Worm (Caenorhabditis elegans) whole organism, young adult: Measurements from ENCODE around the gene znf-593.

Experiments
- B0035.1 ChIP-seq: sonication (generic microtip); optimal IDR thresholded peaks from 2 replicates; lab custom pipeline; 2016; ENCODE audit warnings: missing genetic modification characterization, mild to moderate bottlenecking, missing compliant biosample characterization, missing genotype, missing genetic modification reagents
- B0336.3 ChIP-seq: fragments of 200-800 bp; sonication (Bioruptor generic); IDR thresholded peaks from 2 replicates; pipeline ENCODE4 v1.3.6; 2022; ENCODE audit warnings: missing genetic modification characterization, missing compliant biosample characterization
- C17E4.6 ChIP-seq: fragments of 200-800 bp; sonication (Bioruptor generic); IDR thresholded peaks from 2 replicates; pipeline ENCODE4 v1.3.6; 2022; ENCODE audit warnings: missing genetic modification reagents, missing genetic modification characterization, missing compliant biosample characterization
- D2030.7 ChIP-seq: fragments of 200-800 bp; sonication (Bioruptor generic); IDR thresholded peaks from 2 replicates; pipeline ENCODE4 v1.3.6; 2022; ENCODE audit warnings: missing genetic modification reagents, missing genetic modification characterization, missing compliant biosample characterization
- F10E7.11 ChIP-seq: sonication (generic microtip); optimal IDR thresholded peaks from 2 replicates; lab custom pipeline; 2017; ENCODE audit warnings: mild to moderate bottlenecking, missing genetic modification characterization, moderate library complexity, missing compliant biosample characterization
- F23B12.7 ChIP-seq: sonication (generic microtip); optimal IDR thresholded peaks from 2 replicates; lab custom pipeline; 2017; ENCODE audit warnings: missing genetic modification characterization, mild to moderate bottlenecking, missing compliant biosample characterization, antibody characterized with exemption, moderate library complexity; ENCODE audit not compliant: insufficient read depth
- F37B4.10 ChIP-seq: fragments of 200-800 bp; sonication (Bioruptor generic); IDR thresholded peaks from 2 replicates; pipeline ENCODE4 v1.3.6; 2022; ENCODE audit warnings: missing genetic modification characterization, missing compliant biosample characterization
- F39B2.1 ChIP-seq: fragments of 200-800 bp; sonication (Bioruptor generic); IDR thresholded peaks from 2 replicates; pipeline ENCODE4 v1.3.6; 2022; ENCODE audit warnings: missing genetic modification reagents, missing genetic modification characterization, missing compliant biosample characterization
- F52B5.7 ChIP-seq: sonication (generic microtip); optimal IDR thresholded peaks from 2 replicates; lab custom pipeline; 2016; ENCODE audit warnings: mild to moderate bottlenecking, missing genetic modification characterization, missing compliant biosample characterization
- F55B11.4 ChIP-seq: sonication (generic microtip); optimal IDR thresholded peaks from 2 replicates; lab custom pipeline; 2016; ENCODE audit warnings: missing compliant biosample characterization, missing genetic modification characterization, borderline replicate concordance; ENCODE audit not compliant: insufficient read depth
- F57C9.4 ChIP-seq: sonication (generic microtip); optimal IDR thresholded peaks from 2 replicates; lab custom pipeline; 2017; ENCODE audit warnings: mild to moderate bottlenecking, missing genetic modification characterization, missing compliant biosample characterization
- T26A5.8 ChIP-seq: sonication (generic microtip); optimal IDR thresholded peaks from 2 replicates; lab custom pipeline; 2016; ENCODE audit warnings: missing genetic modification characterization, missing compliant biosample characterization
- Y56A3A.18 ChIP-seq: fragments of 200-800 bp; sonication (Bioruptor generic); IDR thresholded peaks from 2 replicates; pipeline ENCODE4 v1.3.6; 2022; ENCODE audit warnings: missing genetic modification reagents, missing genetic modification characterization, missing compliant biosample characterization
- Y67H2A.10 ChIP-seq: fragments of 200-800 bp; sonication (Bioruptor generic); conservative IDR thresholded peaks from 2 replicates; pipeline ENCODE4 v1.3.6; 2022; ENCODE audit warnings: missing genetic modification reagents, missing genetic modification characterization, missing compliant biosample characterization
- Y79H2A.3 ChIP-seq: fragments of 200-800 bp; sonication (Bioruptor generic); conservative IDR thresholded peaks from 2 replicates; pipeline ENCODE4 v1.3.6; 2022; ENCODE audit warnings: missing genetic modification reagents, missing genetic modification characterization, missing compliant biosample characterization
- ZK185.1 ChIP-seq: sonication (generic microtip); optimal IDR thresholded peaks from 2 replicates; lab custom pipeline; 2016; ENCODE audit warnings: mild to moderate bottlenecking, missing genetic modification characterization, missing compliant biosample characterization; ENCODE audit not compliant: poor library complexity, severe bottlenecking
- akir-1 ChIP-seq: fragments of 200-800 bp; sonication (Bioruptor generic); optimal IDR thresholded peaks from 2 replicates; lab custom pipeline; 2018; ENCODE audit warnings: mild to moderate bottlenecking, missing genetic modification characterization, moderate library complexity, missing compliant biosample characterization
- aptf-2 ChIP-seq: fragments of 200-800 bp; sonication (Bioruptor generic); conservative IDR thresholded peaks from 2 replicates; pipeline ENCODE4 v1.3.6; 2022; ENCODE audit warnings: missing genetic modification reagents, missing genetic modification characterization, missing compliant biosample characterization
- atf-7 ChIP-seq: sonication (generic microtip); optimal IDR thresholded peaks from 2 replicates; lab custom pipeline; 2017; ENCODE audit warnings: mild to moderate bottlenecking, missing genetic modification characterization, missing compliant biosample characterization
- attf-5 ChIP-seq: fragments of 200-800 bp; sonication (Bioruptor generic); optimal IDR thresholded peaks from 2 replicates; lab custom pipeline; 2018; ENCODE audit warnings: mild to moderate bottlenecking, missing genetic modification characterization, missing compliant biosample characterization
- bed-2 ChIP-seq: fragments of 200-800 bp; sonication (Bioruptor generic); IDR thresholded peaks from 2 replicates; pipeline ENCODE4 v1.3.6; 2022; ENCODE audit warnings: missing genetic modification reagents, missing genetic modification characterization, missing compliant biosample characterization
- cebp-2 ChIP-seq: fragments of 200-800 bp; sonication (Bioruptor generic); IDR thresholded peaks from 2 replicates; pipeline ENCODE4 v1.3.6; 2022; ENCODE audit warnings: missing genetic modification characterization, missing compliant biosample characterization
- dox-1 ChIP-seq: fragments of 200-800 bp; sonication (Bioruptor generic); IDR thresholded peaks from 2 replicates; pipeline ENCODE4 v1.3.6; 2022; ENCODE audit warnings: missing genetic modification reagents, missing genetic modification characterization, missing compliant biosample characterization
- dpff-1 ChIP-seq: sonication (generic microtip); optimal IDR thresholded peaks from 2 replicates; lab custom pipeline; 2017; ENCODE audit warnings: mild to moderate bottlenecking, missing genetic modification characterization, missing compliant biosample characterization
- egl-44 ChIP-seq: fragments of 200-800 bp; sonication (Bioruptor generic); IDR thresholded peaks from 2 replicates; pipeline ENCODE4 v1.3.6; 2022; ENCODE audit warnings: missing genetic modification reagents, missing genetic modification characterization, missing compliant biosample characterization
- ekl-4 ChIP-seq: fragments of 200-800 bp; sonication (Bioruptor generic); IDR thresholded peaks from 2 replicates; pipeline ENCODE4 v1.3.6; 2022; ENCODE audit warnings: missing genetic modification reagents, missing genetic modification characterization, missing compliant biosample characterization
- gei-17 ChIP-seq: fragments of 200-800 bp; sonication (Bioruptor generic); optimal IDR thresholded peaks from 2 replicates; lab custom pipeline; 2018; ENCODE audit warnings: mild to moderate bottlenecking, missing genetic modification characterization, missing compliant biosample characterization
- him-1 ChIP-seq: sonication (generic microtip); optimal IDR thresholded peaks from 2 replicates; lab custom pipeline; 2016; ENCODE audit warnings: missing genotype, missing genetic modification reagents, missing genetic modification characterization, missing compliant biosample characterization
- hlh-26 ChIP-seq: fragments of 200-800 bp; sonication (Bioruptor generic); conservative IDR thresholded peaks from 2 replicates; pipeline ENCODE4 v1.3.6; 2022; ENCODE audit warnings: missing genetic modification reagents, missing genetic modification characterization, missing compliant biosample characterization
- hrde-1 ChIP-seq: sonication (generic microtip); optimal IDR thresholded peaks from 2 replicates; lab custom pipeline; 2016; ENCODE audit warnings: missing genetic modification characterization, mild to moderate bottlenecking, missing compliant biosample characterization, moderate library complexity, missing genotype, missing genetic modification reagents, borderline replicate concordance
- lin-26 ChIP-seq: fragments of 200-800 bp; sonication (Bioruptor generic); IDR thresholded peaks from 2 replicates; pipeline ENCODE4 v1.3.6; 2022; ENCODE audit warnings: missing genetic modification reagents, missing genetic modification characterization, missing compliant biosample characterization
- lin-35 ChIP-seq, 3 experiments: fragments of 150-350 bp in 2 of 3; sonication (generic microtip) in 1 of 3; optimal IDR thresholded peaks; 2 replicates each; lab custom pipeline; 2014 to 2018; ENCODE audit warnings: missing biosample characterization in 3 of 3, missing genetic modification characterization in 3 of 3, missing genetic modification reagents in 3 of 3
- madf-6 ChIP-seq: fragments of 200-800 bp; sonication (Bioruptor generic); IDR thresholded peaks from 2 replicates; pipeline ENCODE4 v1.3.6; 2022; ENCODE audit warnings: missing genetic modification reagents, missing genetic modification characterization, missing compliant biosample characterization
- mcd-1 ChIP-seq: fragments of 200-800 bp; sonication (Bioruptor generic); IDR thresholded peaks from 2 replicates; pipeline ENCODE4 v1.3.6; 2022; ENCODE audit warnings: missing genetic modification reagents, missing genetic modification characterization, missing compliant biosample characterization
- mxl-1 ChIP-seq: sonication (generic microtip); optimal IDR thresholded peaks from 2 replicates; lab custom pipeline; 2016; ENCODE audit warnings: missing genetic modification characterization, missing compliant biosample characterization
- nhr-27 ChIP-seq: fragments of 200-800 bp; sonication (Bioruptor generic); optimal IDR thresholded peaks from 2 replicates; lab custom pipeline; 2018; ENCODE audit warnings: mild to moderate bottlenecking, missing genetic modification characterization, moderate library complexity, missing compliant biosample characterization
- nhr-90 ChIP-seq: sonication (generic microtip); optimal IDR thresholded peaks from 2 replicates; lab custom pipeline; 2016; ENCODE audit warnings: missing genotype, mild to moderate bottlenecking, missing genetic modification characterization, missing compliant biosample characterization
- rcor-1 ChIP-seq: fragments of 200-800 bp; sonication (Bioruptor generic); IDR thresholded peaks from 2 replicates; pipeline ENCODE4 v1.3.6; 2022; ENCODE audit warnings: missing genetic modification reagents, missing genetic modification characterization, missing compliant biosample characterization
- repo-1 ChIP-seq: sonication (generic microtip); optimal IDR thresholded peaks from 2 replicates; lab custom pipeline; 2017; ENCODE audit warnings: mild to moderate bottlenecking, missing genetic modification characterization, missing compliant biosample characterization
- sdz-38 ChIP-seq: sonication (generic microtip); optimal IDR thresholded peaks from 2 replicates; lab custom pipeline; 2016; ENCODE audit warnings: missing genotype, missing genetic modification characterization, missing compliant biosample characterization
- sea-2 ChIP-seq: fragments of 200-800 bp; sonication (Bioruptor generic); IDR thresholded peaks from 2 replicates; pipeline ENCODE4 v1.3.6; 2022; ENCODE audit warnings: missing genetic modification characterization, missing compliant biosample characterization
- snpc-1.3 ChIP-seq: sonication (generic microtip); optimal IDR thresholded peaks from 2 replicates; lab custom pipeline; 2017; ENCODE audit warnings: missing genetic modification characterization, mild to moderate bottlenecking, missing compliant biosample characterization, antibody characterized with exemption, moderate library complexity, missing genotype, missing genetic modification reagents; ENCODE audit not compliant: insufficient read depth
- snpc-3.4 ChIP-seq: sonication (generic microtip); optimal IDR thresholded peaks from 2 replicates; lab custom pipeline; 2017; ENCODE audit warnings: missing genetic modification characterization, mild to moderate bottlenecking, missing compliant biosample characterization, antibody characterized with exemption, moderate library complexity, missing genotype, missing genetic modification reagents
- snpc-4 ChIP-seq, 5 experiments: fragments of 150-350 bp in 1 of 5; sonication (generic microtip) in 4 of 5; optimal IDR thresholded peaks; 2 replicates each; lab custom pipeline; 2014 to 2018; ENCODE audit warnings: missing genetic modification characterization in 5 of 5, missing biosample characterization in 3 of 5, antibody characterized with exemption in 2 of 5, mild to moderate bottlenecking in 2 of 5, missing compliant biosample characterization in 2 of 5, missing genotype in 2 of 5, moderate library complexity in 2 of 5, missing genetic modification reagents in 1 of 5
- sptf-2 ChIP-seq: fragments of 200-800 bp; sonication (Bioruptor generic); optimal IDR thresholded peaks from 2 replicates; lab custom pipeline; 2018; ENCODE audit warnings: mild to moderate bottlenecking, missing genetic modification characterization, missing compliant biosample characterization
- tbx-9 ChIP-seq: sonication (generic microtip); optimal IDR thresholded peaks from 2 replicates; lab custom pipeline; 2016; ENCODE audit warnings: borderline replicate concordance, missing genetic modification characterization, inconsistent platforms, missing compliant biosample characterization
- unc-62 ChIP-seq: fragments of 150-350 bp; optimal IDR thresholded peaks from 2 replicates; lab custom pipeline; 2014; ENCODE audit warnings: missing biosample characterization, missing genetic modification reagents, missing genetic modification characterization
- zim-3 ChIP-seq: sonication (generic microtip); optimal IDR thresholded peaks from 2 replicates; lab custom pipeline; 2017; ENCODE audit warnings: mild to moderate bottlenecking, missing genetic modification characterization, moderate library complexity, missing compliant biosample characterization

Gene znf-593

ce11 chrIII:11870009-11870408 is 48.5 kb downstream of the znf-593 start (continued):
- no peak for TF ChIP-seq akir-1 (GFP tag; lab: Kevin White, UChicago)
- TF ChIP-seq zim-3 (tag; lab: Kevin White, UChicago): no peak
- peak; percentile 29 for TF ChIP-seq F23B12.7 (tag; lab: Kevin White, UChicago)
- no peak for TF ChIP-seq T26A5.8 (tag; lab: Kevin White, UChicago)
- TF ChIP-seq F57C9.4 (tag; lab: Kevin White, UChicago): no peak
- TF ChIP-seq F10E7.11: no peak
- no peak for TF ChIP-seq Y79H2A.3 (GFP tag; lab: Robert Waterston, UW)
- TF ChIP-seq attf-5 (GFP tag; lab: Kevin White, UChicago): peak; percentile 92
- no peak for TF ChIP-seq unc-62
- TF ChIP-seq F39B2.1 (GFP tag; lab: Robert Waterston, UW): no peak
- no peak for TF ChIP-seq egl-44 (GFP tag; lab: Robert Waterston, UW)
- TF ChIP-seq him-1 (tag; lab: Kevin White, UChicago): no peak
- TF ChIP-seq tbx-9 (tag; lab: Kevin White, UChicago): no peak
- TF ChIP-seq lin-35 (GFP tag; optimal IDR thresholded peaks at IDR 0.05; lab: Kevin White, UChicago): peak in 1 of 3 experiments; percentile 55
- TF ChIP-seq cebp-2 (GFP tag; lab: Robert Waterston, UW): no peak
- TF ChIP-seq F55B11.4 (tag; lab: Kevin White, UChicago): no peak
- no peak for TF ChIP-seq atf-7 (tag; lab: Kevin White, UChicago)
- peak; percentile 28; the same call in 1 of the 2 replicates for TF ChIP-seq lin-26
- TF ChIP-seq dpff-1 (tag; lab: Kevin White, UChicago): no peak
- TF ChIP-seq C17E4.6 (GFP tag; lab: Robert Waterston, UW): no peak
- TF ChIP-seq mxl-1 (tag; lab: Kevin White, UChicago): no peak
- TF ChIP-seq aptf-2 (GFP tag; lab: Robert Waterston, UW): peak; percentile 51; the same call in 1 of the 2 replicates
- no peak for TF ChIP-seq F52B5.7 (tag; lab: Kevin White, UChicago)
- no peak for TF ChIP-seq hrde-1
- no peak for TF ChIP-seq nhr-27 (tag; lab: Kevin White, UChicago)
- no peak for TF ChIP-seq madf-6 (GFP tag; lab: Robert Waterston, UW)
- no peak for TF ChIP-seq sdz-38
- no peak for TF ChIP-seq repo-1 (tag; lab: Kevin White, UChicago)
- 0 out of 2 replicates have a peak, but pooled peaks have one; percentile 21 for TF ChIP-seq bed-2 (GFP tag; lab: Robert Waterston, UW)
- TF ChIP-seq hlh-26: no peak
- no peak for TF ChIP-seq Y56A3A.18 (GFP tag; lab: Robert Waterston, UW)
- TF ChIP-seq ekl-4 (GFP tag; lab: Robert Waterston, UW): no peak
- TF ChIP-seq gei-17: no peak
- peak; percentile 50 for TF ChIP-seq snpc-4 (GFP tag; optimal IDR thresholded peaks at IDR 0.05; lab: Kevin White, UChicago)
- TF ChIP-seq snpc-4 (tag; optimal IDR thresholded peaks at IDR 0.05; lab: Kevin White, UChicago): peak; percentile 69 to 85 (median 79)
- no peak for TF ChIP-seq ZK185.1 (tag; lab: Kevin White, UChicago)
- peak; percentile 12 for TF ChIP-seq nhr-90
- TF ChIP-seq rcor-1 (GFP tag; lab: Robert Waterston, UW): no peak
- no peak for TF ChIP-seq D2030.7
- TF ChIP-seq sptf-2 (GFP tag; lab: Kevin White, UChicago): no peak
- TF ChIP-seq snpc-1.3 (tag; lab: Kevin White, UChicago): no peak
- peak; percentile 49; the same call in 1 of the 2 replicates for TF ChIP-seq Y67H2A.10 (GFP tag; lab: Robert Waterston, UW)
- TF ChIP-seq B0035.1 (tag; lab: Kevin White, UChicago): no peak
- TF ChIP-seq sea-2 (GFP tag; lab: Robert Waterston, UW): no peak
- no peak for TF ChIP-seq F37B4.10
- TF ChIP-seq dox-1 (GFP tag; lab: Robert Waterston, UW): peak; percentile 89
- 0 out of 2 replicates have a peak, but pooled peaks have one; percentile 16 for TF ChIP-seq B0336.3 (GFP tag; lab: Robert Waterston, UW)
- no peak for TF ChIP-seq snpc-3.4
- TF ChIP-seq mcd-1: peak; percentile 67
